Worm (Caenorhabditis elegans): Measurements from ENCODE around the gene T25F10.1.

Gene T25F10.1

ce11 chrV:6793744-6794239 is 25.5 kb downstream of the T25F10.1 start, which contains the start of gene ZC404.1:
ZC404.1 (plus strand) TSS chrV:6794189.
- peak; percentile 62 for TF ChIP-seq set-16 (GFP tag; IDR thresholded peaks at IDR 0.05)
- TF ChIP-seq rbr-2 (tag; optimal IDR thresholded peaks at IDR 0.05) = peak; percentile 21
- TF ChIP-seq mes-2 (tag; optimal IDR thresholded peaks at IDR 0.05; ENCODE audit: poor library complexity, severe bottlenecking) = peak; percentile 28
- TF ChIP-seq nhr-11 (tag; optimal IDR thresholded peaks at IDR 0.05) = no peak
- TF ChIP-seq hmg-1.1 (GFP tag; IDR thresholded peaks at IDR 0.05) = 0 out of 2 replicates have a peak, but pooled peaks have one; percentile 11

ce11 chrV:6796264-6796663 is 28.0 kb downstream of the T25F10.1 start:
- no peak for TF ChIP-seq daf-8 (GFP tag; IDR thresholded peaks at IDR 0.05)
- TF ChIP-seq nhr-77 (tag; optimal IDR thresholded peaks at IDR 0.05) = no peak
- TF ChIP-seq nhr-48 (tag; optimal IDR thresholded peaks at IDR 0.05) = no peak
- no peak for TF ChIP-seq fkh-10 (GFP tag; optimal IDR thresholded peaks at IDR 0.05)
- TF ChIP-seq lir-3 (tag; optimal IDR thresholded peaks at IDR 0.05) = no peak
- TF ChIP-seq ceh-82 (tag; optimal IDR thresholded peaks at IDR 0.05) = no peak
- no peak for TF ChIP-seq dmd-6 (GFP tag; IDR thresholded peaks at IDR 0.05)
- no peak for TF ChIP-seq attf-4 (tag; optimal IDR thresholded peaks at IDR 0.05)
- TF ChIP-seq Y105C5A.15 (GFP tag; IDR thresholded peaks at IDR 0.05) = no peak
- no peak for TF ChIP-seq gei-8 (GFP tag; optimal IDR thresholded peaks at IDR 0.05)
- no peak for TF ChIP-seq zfp-2 (tag; optimal IDR thresholded peaks at IDR 0.05)
- no peak for TF ChIP-seq egl-43 (GFP tag; IDR thresholded peaks at IDR 0.05)
- no peak for TF ChIP-seq daf-16 (GFP tag; optimal IDR thresholded peaks at IDR 0.05)
- TF ChIP-seq daf-16 (tag; optimal IDR thresholded peaks at IDR 0.05) = no peak
- no peak for TF ChIP-seq D1046.2 (GFP tag; IDR thresholded peaks at IDR 0.05)
- no peak for TF ChIP-seq set-16 (GFP tag; IDR thresholded peaks at IDR 0.05)
- no peak for TF ChIP-seq T26A8.4 (GFP tag; IDR thresholded peaks at IDR 0.05)

- peak; percentile 56 for TF ChIP-seq mep-1 (tag; optimal IDR thresholded peaks at IDR 0.05)
- TF ChIP-seq daf-12 (tag; optimal IDR thresholded peaks at IDR 0.05) = no peak
- TF ChIP-seq nhr-11 (tag; optimal IDR thresholded peaks at IDR 0.05) = peak; percentile 18
- TF ChIP-seq T26A8.4 (GFP tag; IDR thresholded peaks at IDR 0.05) = no peak
- no peak for TF ChIP-seq snpc-4 (tag; optimal IDR thresholded peaks at IDR 0.05)
- no peak for TF ChIP-seq nhr-76 (tag; optimal IDR thresholded peaks at IDR 0.05)
- no peak for TF ChIP-seq pqm-1 (tag; optimal IDR thresholded peaks at IDR 0.05)
- TF ChIP-seq lim-7 (GFP tag; IDR thresholded peaks at IDR 0.05) = no peak
- no peak for TF ChIP-seq dmd-6 (GFP tag; IDR thresholded peaks at IDR 0.05)
- no peak for TF ChIP-seq ztf-11 (tag; optimal IDR thresholded peaks at IDR 0.05)
- no peak for TF ChIP-seq daf-19 (GFP tag; conservative IDR thresholded peaks at IDR 0.05)
- TF ChIP-seq daf-8 (GFP tag; IDR thresholded peaks at IDR 0.05) = no peak
- no peak for TF ChIP-seq daf-16 (GFP tag; optimal IDR thresholded peaks at IDR 0.05)
- TF ChIP-seq daf-16 (tag; optimal IDR thresholded peaks at IDR 0.05) = no peak
- no peak for TF ChIP-seq unc-62 (GFP tag; optimal IDR thresholded peaks at IDR 0.05 in 1 of 2)
- TF ChIP-seq unc-62 (tag; optimal IDR thresholded peaks at IDR 0.05) = no peak
- TF ChIP-seq skn-1 (tag; optimal IDR thresholded peaks at IDR 0.05) = no peak
- no peak for TF ChIP-seq R02D3.7 (tag; optimal IDR thresholded peaks at IDR 0.05)
- TF ChIP-seq Y48G9A.11 (GFP tag; IDR thresholded peaks at IDR 0.05) = no peak
- no peak for TF ChIP-seq jun-1 (tag; optimal IDR thresholded peaks at IDR 0.05)
- TF ChIP-seq tag-97 (GFP tag; IDR thresholded peaks at IDR 0.05) = no peak
- TF ChIP-seq hlh-30 (tag; optimal IDR thresholded peaks at IDR 0.05; ENCODE audit: insufficient read depth) = peak; percentile 0
- TF ChIP-seq hmg-1.1 (GFP tag; IDR thresholded peaks at IDR 0.05) = peak; percentile 66
- TF ChIP-seq mxl-2 (GFP tag; conservative IDR thresholded peaks at IDR 0.05) = no peak
- no peak for TF ChIP-seq vab-7 (GFP tag; IDR thresholded peaks at IDR 0.05)
- TF ChIP-seq nhr-28 (tag; optimal IDR thresholded peaks at IDR 0.05) = peak; percentile 38
- TF ChIP-seq spr-3 (GFP tag; optimal IDR thresholded peaks at IDR 0.05) = no peak
- no peak for TF ChIP-seq ceh-82 (tag; optimal IDR thresholded peaks at IDR 0.05)
- TF ChIP-seq sdz-12 (GFP tag; optimal IDR thresholded peaks at IDR 0.05) = no peak
- TF ChIP-seq aha-1 (tag) = no peak
- no peak for TF ChIP-seq nhr-10 (tag; optimal IDR thresholded peaks at IDR 0.05)
- TF ChIP-seq tra-1 (GFP tag; IDR thresholded peaks at IDR 0.05) = no peak
- TF ChIP-seq hif-1 (tag; optimal IDR thresholded peaks at IDR 0.05) = no peak
- no peak for TF ChIP-seq saeg-2 (GFP tag; IDR thresholded peaks at IDR 0.05)
- peak in 1 of 2 experiments; percentile 50 for TF ChIP-seq mdl-1 (tag; optimal IDR thresholded peaks at IDR 0.05)
- TF ChIP-seq ZK337.2 (GFP tag; IDR thresholded peaks at IDR 0.05) = no peak
Observed at ce11 chrV:6796894-6797293, 28.6 kb downstream of the T25F10.1 start.

All from whole organism, L4 larva.